Worm (Caenorhabditis elegans) whole organism, young adult: ENCODE measurements around the gene sri-70.

Experiments used
- akir-1 ChIP-seq: fragments of 200-800 bp; sonication (Bioruptor generic); optimal IDR thresholded peaks from 2 replicates; lab custom pipeline; 2018; ENCODE audit warnings: mild to moderate bottlenecking, missing genetic modification characterization, moderate library complexity, missing compliant biosample characterization
- ama-1 ChIP-seq, 3 experiments: fragments of 150-350 bp in 1 of 3; sonication (generic microtip) in 2 of 3; optimal IDR thresholded peaks; 2 replicates each; lab custom pipeline; 2014 to 2018; ENCODE audit warnings: missing biosample characterization in 2 of 3, missing genetic modification characterization in 2 of 3, missing genetic modification reagents in 2 of 3
- ceh-79 ChIP-seq: sonication (generic microtip); optimal IDR thresholded peaks from 2 replicates; lab custom pipeline; 2017; ENCODE audit warnings: mild to moderate bottlenecking, missing genetic modification characterization, missing compliant biosample characterization
- snpc-4 ChIP-seq, 5 experiments: fragments of 150-350 bp in 1 of 5; sonication (generic microtip) in 4 of 5; optimal IDR thresholded peaks; 2 replicates each; lab custom pipeline; 2014 to 2018; ENCODE audit warnings: missing genetic modification characterization in 5 of 5, missing biosample characterization in 3 of 5, antibody characterized with exemption in 2 of 5, mild to moderate bottlenecking in 2 of 5, missing compliant biosample characterization in 2 of 5, missing genotype in 2 of 5, moderate library complexity in 2 of 5, missing genetic modification reagents in 1 of 5
- tlf-1 ChIP-seq: fragments of 200-800 bp; sonication (Bioruptor generic); optimal IDR thresholded peaks from 2 replicates; lab custom pipeline; 2018; ENCODE audit warnings: mild to moderate bottlenecking, missing genetic modification characterization, missing compliant biosample characterization

- TF ChIP-seq tlf-1 (no peak), snpc-4 (GFP tag; optimal IDR thresholded peaks at IDR 0.05; lab: Kevin White, UChicago) (no peak), snpc-4 (tag; optimal IDR thresholded peaks at IDR 0.05; lab: Kevin White, UChicago) (no peak), ceh-79 (no peak), ama-1 (optimal IDR thresholded peaks at IDR 0.05; lab: Kevin White, UChicago) (no peak), ama-1 (GFP tag; optimal IDR thresholded peaks at IDR 0.05; lab: Kevin White, UChicago) (no peak), akir-1 (GFP tag; lab: Kevin White, UChicago) (no peak)
These were observed 36.5 kb downstream of the sri-70 start for ce11 chrV:17339349-17339748.
